Worm (Caenorhabditis elegans): ENCODE data around the gene C56A3.5.

Gene C56A3.5

DNA sequence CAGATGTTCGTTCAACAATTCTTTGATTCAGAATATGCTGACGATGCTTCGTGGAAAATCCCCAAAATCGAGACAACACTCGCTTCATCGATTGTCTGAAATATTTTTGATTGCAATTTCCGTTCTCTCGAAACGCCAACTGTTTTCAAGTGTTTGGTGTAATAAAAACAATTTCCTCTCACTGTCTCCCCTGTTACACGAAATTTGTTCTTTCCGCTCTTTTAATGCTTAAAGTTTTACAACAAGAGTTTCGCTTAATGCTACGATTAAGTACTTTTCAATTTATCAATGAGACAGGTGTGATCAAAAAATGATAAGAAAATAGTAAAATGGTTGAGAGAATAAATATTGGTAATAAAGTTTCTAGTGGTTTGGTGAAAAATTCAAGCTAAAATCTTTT, 4.5 kb downstream of the C56A3.5 start, which contains the start of gene C56A3.6:
Gene C56A3.6 (minus strand): TSS at position 101 of the 400 bp plus-strand sequence.
- no peak for TF ChIP-seq med-1 (GFP tag; optimal IDR thresholded peaks at IDR 0.05; ENCODE audit: insufficient read depth)
- TF ChIP-seq T22C8.4 (GFP tag; IDR thresholded peaks at IDR 0.05): no peak
- no peak for TF ChIP-seq ref-1 (GFP tag; conservative IDR thresholded peaks at IDR 0.05)
- TF ChIP-seq ztf-23 (GFP tag; IDR thresholded peaks at IDR 0.05): no peak
- TF ChIP-seq klf-2 (GFP tag; conservative IDR thresholded peaks at IDR 0.05): no peak

DNA sequence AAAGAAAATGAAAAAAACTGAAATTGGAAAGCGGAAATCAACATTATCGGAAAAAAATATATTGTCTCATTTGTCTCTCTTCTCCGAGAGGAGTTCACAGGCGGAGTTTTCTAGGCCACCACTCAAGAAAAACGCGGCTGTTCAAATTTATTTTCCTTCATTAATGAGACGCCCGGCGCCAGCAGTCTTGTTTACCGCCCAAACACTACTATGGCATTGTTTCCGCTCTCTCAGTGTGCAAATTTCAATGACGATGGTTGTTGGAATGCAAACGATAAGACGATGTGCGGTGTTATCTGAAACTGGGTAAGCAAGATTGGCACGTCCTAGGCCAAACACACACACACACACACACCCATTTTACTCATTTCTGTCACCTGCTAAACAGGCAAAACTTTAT, 5.0 kb downstream of the C56A3.5 start, which contains the start of gene cav-2:
Gene cav-2 (plus strand): TSS at position 359 of the 400 bp plus-strand sequence.
- TF ChIP-seq flt-1 (GFP tag; IDR thresholded peaks at IDR 0.05) (peak; percentile 87), cog-1 (tag; optimal IDR thresholded peaks at IDR 0.05) (peak; percentile 3), med-1 (GFP tag; optimal IDR thresholded peaks at IDR 0.05; ENCODE audit: insufficient read depth) (no peak), tab-1 (GFP tag; IDR thresholded peaks at IDR 0.05) (no peak), klf-2 (GFP tag; conservative IDR thresholded peaks at IDR 0.05) (peak; percentile 56; the same call in 1 of the 2 replicates), T22C8.4 (GFP tag; IDR thresholded peaks at IDR 0.05) (no peak), ztf-23 (GFP tag; IDR thresholded peaks at IDR 0.05) (peak; percentile 73), ref-1 (GFP tag; conservative IDR thresholded peaks at IDR 0.05) (no peak), ztf-29 (GFP tag; IDR thresholded peaks at IDR 0.05) (no peak)

DNA sequence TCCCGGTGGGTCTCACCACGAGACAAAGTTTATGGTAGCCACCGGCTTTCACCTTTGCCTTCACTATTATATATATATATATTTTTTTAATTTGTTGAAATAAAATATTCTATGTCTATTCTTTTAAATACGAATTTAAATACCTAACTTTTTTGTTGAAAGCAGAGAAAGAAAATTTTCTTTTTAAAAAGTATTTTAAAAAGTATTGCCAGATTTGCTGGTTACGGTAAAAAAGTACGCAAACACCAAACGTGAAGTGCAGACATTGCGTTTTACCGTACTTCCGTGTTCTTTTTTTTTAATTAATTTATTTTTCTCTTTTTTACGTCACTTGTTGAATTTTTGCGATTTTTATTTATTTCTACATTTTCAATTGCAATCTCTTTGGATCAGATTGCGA, 8.2 kb downstream of the C56A3.5 start, which contains the start of gene C56A3.8:
Gene C56A3.8 (plus strand): TSS at position 301 of the 400 bp plus-strand sequence.
- TF ChIP-seq ztf-23 (GFP tag; IDR thresholded peaks at IDR 0.05) (no peak), ztf-29 (GFP tag; IDR thresholded peaks at IDR 0.05) (no peak), ref-1 (GFP tag; conservative IDR thresholded peaks at IDR 0.05) (no peak), med-1 (GFP tag; optimal IDR thresholded peaks at IDR 0.05; ENCODE audit: insufficient read depth) (no peak), cog-1 (tag; optimal IDR thresholded peaks at IDR 0.05) (no peak), flt-1 (GFP tag; IDR thresholded peaks at IDR 0.05) (no peak), T22C8.4 (GFP tag; IDR thresholded peaks at IDR 0.05) (no peak), tab-1 (GFP tag; IDR thresholded peaks at IDR 0.05) (no peak)

ce11 chrV:13562748-13563147, 11.0 kb downstream of the C56A3.5 start:
- no peak for TF ChIP-seq klf-2 (GFP tag; conservative IDR thresholded peaks at IDR 0.05)
- no peak for TF ChIP-seq ztf-23 (GFP tag; IDR thresholded peaks at IDR 0.05)
- TF ChIP-seq cog-1 (tag; optimal IDR thresholded peaks at IDR 0.05): no peak
- TF ChIP-seq ref-1 (GFP tag; conservative IDR thresholded peaks at IDR 0.05): no peak

DNA sequence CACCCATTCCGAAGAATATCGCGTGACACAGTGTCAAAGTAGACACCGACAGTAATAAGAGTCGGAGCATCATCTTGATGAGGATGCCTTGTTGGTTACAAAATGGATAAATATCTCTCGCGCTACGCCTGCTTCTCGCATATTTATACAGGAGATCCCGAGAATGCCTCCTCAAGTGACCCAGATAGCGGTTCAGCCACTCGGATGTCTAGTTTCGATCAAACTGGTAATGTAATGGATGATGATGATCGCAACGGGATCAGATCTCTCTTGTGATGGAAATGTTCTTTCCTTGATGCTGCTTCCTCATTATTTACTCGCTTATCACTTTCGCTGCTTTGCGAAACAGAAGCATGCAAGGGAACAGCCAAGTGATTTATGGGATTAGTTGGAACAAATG, 12.1 kb downstream of the C56A3.5 start, which contains the start of gene grl-17:
Gene grl-17 (minus strand): TSS at position 101 of the 400 bp plus-strand sequence.
- no peak for TF ChIP-seq T22C8.4 (GFP tag; IDR thresholded peaks at IDR 0.05)
- no peak for TF ChIP-seq flt-1 (GFP tag; IDR thresholded peaks at IDR 0.05)
- TF ChIP-seq ztf-29 (GFP tag; IDR thresholded peaks at IDR 0.05): no peak
- TF ChIP-seq ztf-23 (GFP tag; IDR thresholded peaks at IDR 0.05): no peak
- TF ChIP-seq med-1 (GFP tag; optimal IDR thresholded peaks at IDR 0.05; ENCODE audit: insufficient read depth): no peak
- no peak for TF ChIP-seq ref-1 (GFP tag; conservative IDR thresholded peaks at IDR 0.05)

DNA sequence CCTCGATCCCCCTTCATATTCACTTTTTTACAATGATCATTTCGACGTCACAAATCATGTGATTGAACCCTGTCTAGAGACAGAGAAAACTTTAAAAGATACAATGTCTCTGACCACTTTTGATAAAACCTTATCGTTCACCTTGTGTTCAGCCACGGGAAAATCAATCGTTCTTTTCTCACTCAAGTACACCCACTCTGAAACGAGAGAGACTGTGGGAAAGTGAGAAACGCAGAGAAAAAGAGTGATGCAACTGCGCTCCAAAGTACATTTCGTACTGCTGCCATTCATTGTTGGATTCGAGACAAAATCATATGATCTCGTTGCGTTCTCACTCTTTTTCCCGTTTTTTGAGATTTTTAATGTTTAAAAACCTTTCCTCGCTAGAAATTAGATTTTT, 13.4 kb downstream of the C56A3.5 start:
- TF ChIP-seq T22C8.4 (GFP tag; IDR thresholded peaks at IDR 0.05) (0 out of 2 replicates have a peak, but pooled peaks have one; percentile 9), ztf-23 (GFP tag; IDR thresholded peaks at IDR 0.05) (no peak)

DNA sequence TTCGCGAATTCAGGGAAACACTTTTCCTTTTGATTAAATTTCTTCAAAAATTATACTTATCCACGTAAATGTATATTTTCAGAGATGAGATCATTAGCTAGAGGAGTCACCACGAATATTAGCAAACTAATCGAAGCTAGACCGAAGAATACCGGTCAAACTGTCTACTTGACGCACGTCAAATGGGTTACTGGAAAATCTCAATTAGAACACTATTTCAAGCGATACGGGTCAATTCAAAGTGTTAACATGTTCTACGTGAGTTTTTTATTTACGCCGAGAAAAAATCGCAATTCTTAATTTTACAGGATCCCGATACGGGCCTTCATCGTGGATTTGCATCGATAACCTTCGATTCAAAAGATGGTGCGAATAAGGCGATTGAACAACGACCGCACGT, 14.0 kb downstream of the C56A3.5 start, which contains the start of gene slrp-1:
Gene slrp-1 (plus strand): TSS at position 83 of the 400 bp plus-strand sequence.
- TF ChIP-seq T22C8.4 (GFP tag; IDR thresholded peaks at IDR 0.05) (no peak), ztf-23 (GFP tag; IDR thresholded peaks at IDR 0.05) (no peak), med-1 (GFP tag; optimal IDR thresholded peaks at IDR 0.05; ENCODE audit: insufficient read depth) (no peak), ref-1 (GFP tag; conservative IDR thresholded peaks at IDR 0.05) (no peak), klf-2 (GFP tag; conservative IDR thresholded peaks at IDR 0.05) (no peak), tab-1 (GFP tag; IDR thresholded peaks at IDR 0.05) (no peak), flt-1 (GFP tag; IDR thresholded peaks at IDR 0.05) (no peak), cog-1 (tag; optimal IDR thresholded peaks at IDR 0.05) (no peak), ztf-29 (GFP tag; IDR thresholded peaks at IDR 0.05) (no peak)

- TF ChIP-seq klf-2 (GFP tag; conservative IDR thresholded peaks at IDR 0.05): no peak
- TF ChIP-seq flt-1 (GFP tag; IDR thresholded peaks at IDR 0.05): no peak
- no peak for TF ChIP-seq ztf-23 (GFP tag; IDR thresholded peaks at IDR 0.05)
- TF ChIP-seq ztf-29 (GFP tag; IDR thresholded peaks at IDR 0.05): no peak
- TF ChIP-seq cog-1 (tag; optimal IDR thresholded peaks at IDR 0.05): no peak
- TF ChIP-seq T22C8.4 (GFP tag; IDR thresholded peaks at IDR 0.05): no peak
- no peak for TF ChIP-seq ref-1 (GFP tag; conservative IDR thresholded peaks at IDR 0.05)
- no peak for TF ChIP-seq med-1 (GFP tag; optimal IDR thresholded peaks at IDR 0.05; ENCODE audit: insufficient read depth)
- TF ChIP-seq tab-1 (GFP tag; IDR thresholded peaks at IDR 0.05): no peak
Measured at ce11 chrV:13566967-13567366, 15.2 kb downstream of the C56A3.5 start.

ce11 chrV:13568533-13568932, 16.8 kb downstream of the C56A3.5 start, which contains the start of the genes nuaf-1 and bir-2:
TSS of gene nuaf-1 (minus strand) at chrV:13568630.
TSS of gene bir-2 (plus strand) at chrV:13568850.
- TF ChIP-seq klf-2 (GFP tag; conservative IDR thresholded peaks at IDR 0.05) (no peak), ztf-23 (GFP tag; IDR thresholded peaks at IDR 0.05) (no peak), flt-1 (GFP tag; IDR thresholded peaks at IDR 0.05) (no peak), med-1 (GFP tag; optimal IDR thresholded peaks at IDR 0.05; ENCODE audit: insufficient read depth) (no peak), cog-1 (tag; optimal IDR thresholded peaks at IDR 0.05) (no peak), ref-1 (GFP tag; conservative IDR thresholded peaks at IDR 0.05) (no peak), T22C8.4 (GFP tag; IDR thresholded peaks at IDR 0.05) (no peak)

DNA sequence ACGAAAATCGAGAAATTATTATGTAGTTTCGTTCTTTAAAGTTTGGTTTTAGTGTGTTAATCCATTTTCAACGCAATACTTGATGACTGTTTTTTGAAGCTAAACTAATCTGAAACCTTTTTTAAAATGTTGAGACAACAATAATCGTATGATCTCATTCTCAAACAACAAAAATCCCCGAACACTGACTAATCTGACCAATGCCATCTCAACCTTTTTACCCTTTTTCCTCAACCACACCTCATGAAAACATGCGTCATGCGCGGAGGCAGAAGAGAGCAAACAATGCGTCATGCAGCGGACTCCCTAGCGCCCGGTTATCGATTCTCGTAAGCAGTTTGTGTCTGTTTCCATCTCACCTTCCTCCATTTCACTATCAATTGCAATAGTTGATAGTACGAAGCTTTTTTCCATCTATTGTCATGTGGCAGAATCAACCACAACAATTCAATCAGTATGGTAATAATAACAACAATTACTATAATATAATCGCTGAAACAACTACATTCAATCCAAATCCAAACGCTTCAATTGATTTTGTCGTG, 20.0 kb downstream of the C56A3.5 start, which contains the start of gene C50B8.4:
Gene C50B8.4 (plus strand): TSS at position 299 of the 545 bp plus-strand sequence.
- TF ChIP-seq T22C8.4 (GFP tag; IDR thresholded peaks at IDR 0.05) (no peak), ztf-29 (GFP tag; IDR thresholded peaks at IDR 0.05) (no peak), med-1 (GFP tag; optimal IDR thresholded peaks at IDR 0.05; ENCODE audit: insufficient read depth) (no peak), ref-1 (GFP tag; conservative IDR thresholded peaks at IDR 0.05) (no peak), cog-1 (tag; optimal IDR thresholded peaks at IDR 0.05) (no peak), klf-2 (GFP tag; conservative IDR thresholded peaks at IDR 0.05) (no peak), ztf-23 (GFP tag; IDR thresholded peaks at IDR 0.05) (no peak), flt-1 (GFP tag; IDR thresholded peaks at IDR 0.05) (no peak), tab-1 (GFP tag; IDR thresholded peaks at IDR 0.05) (no peak)
